Worm (Caenorhabditis elegans) whole organism, L1 larva: ENCODE data around the gene F44E2.10.

Experiments
- alr-1 ChIP-seq: fragments of 200-800 bp; sonication (Bioruptor generic); optimal IDR thresholded peaks from 2 replicates; lab custom pipeline; 2018; ENCODE audit warnings: borderline replicate concordance, mild to moderate bottlenecking, missing genetic modification characterization, missing compliant biosample characterization
- ama-1 ChIP-seq: fragments of 150-350 bp; optimal IDR thresholded peaks from 2 replicates; lab custom pipeline; 2014
- lir-3 ChIP-seq: sonication (generic microtip); optimal IDR thresholded peaks from 2 replicates; lab custom pipeline; 2016; ENCODE audit warnings: mild to moderate bottlenecking, missing genetic modification characterization, moderate library complexity, missing compliant biosample characterization; ENCODE audit not compliant: poor library complexity
- pag-3 ChIP-seq: sonication (generic microtip); optimal IDR thresholded peaks from 2 replicates; lab custom pipeline; 2017; ENCODE audit warnings: missing genetic modification characterization, mild to moderate bottlenecking, missing compliant biosample characterization, antibody characterized with exemption, borderline replicate concordance; ENCODE audit not compliant: insufficient read depth

Gene F44E2.10

ce11 chrIII:8779912-8780311 lies 51.0 kb downstream of the F44E2.10 start, which contains the start of gene K02D10.4:
TSS of gene K02D10.4 (minus strand) at chrIII:8780012.
- no peak for TF ChIP-seq alr-1
- no peak for TF ChIP-seq lir-3 (tag; lab: Kevin White, UChicago)
- TF ChIP-seq pag-3 (tag; lab: Kevin White, UChicago) = no peak
- no peak for TF ChIP-seq ama-1 (lab: Kevin White, UChicago)
